Worm (Caenorhabditis elegans) whole organism, young adult: ENCODE data around the gene F56C3.8.

Source experiments
- B0019.2 ChIP-seq: fragments of 200-800 bp; sonication (Bioruptor generic); conservative IDR thresholded peaks from 2 replicates; pipeline ENCODE4 v1.3.6; 2022; ENCODE audit warnings: missing genetic modification reagents, missing genetic modification characterization, missing compliant biosample characterization
- B0336.3 ChIP-seq: fragments of 200-800 bp; sonication (Bioruptor generic); IDR thresholded peaks from 2 replicates; pipeline ENCODE4 v1.3.6; 2022; ENCODE audit warnings: missing genetic modification characterization, missing compliant biosample characterization
- F39B2.1 ChIP-seq: fragments of 200-800 bp; sonication (Bioruptor generic); IDR thresholded peaks from 2 replicates; pipeline ENCODE4 v1.3.6; 2022; ENCODE audit warnings: missing genetic modification reagents, missing genetic modification characterization, missing compliant biosample characterization
- F49E8.2 ChIP-seq: sonication (generic microtip); optimal IDR thresholded peaks from 3 replicates; lab custom pipeline; 2017; ENCODE audit warnings: missing genetic modification characterization, mild to moderate bottlenecking, missing compliant biosample characterization, antibody characterized with exemption, moderate library complexity; ENCODE audit not compliant: insufficient read depth
- K12H6.12 ChIP-seq: fragments of 200-800 bp; sonication (Bioruptor generic); optimal IDR thresholded peaks from 2 replicates; lab custom pipeline; 2018; ENCODE audit warnings: mild to moderate bottlenecking, missing genetic modification characterization, missing compliant biosample characterization
- T07F8.4 ChIP-seq: sonication (generic microtip); optimal IDR thresholded peaks from 2 replicates; lab custom pipeline; 2016; ENCODE audit warnings: mild to moderate bottlenecking, missing genetic modification characterization, moderate library complexity, missing compliant biosample characterization
- Y79H2A.3 ChIP-seq: fragments of 200-800 bp; sonication (Bioruptor generic); conservative IDR thresholded peaks from 2 replicates; pipeline ENCODE4 v1.3.6; 2022; ENCODE audit warnings: missing genetic modification reagents, missing genetic modification characterization, missing compliant biosample characterization
- Y95B8A.8 ChIP-seq: fragments of 200-800 bp; sonication (Bioruptor generic); IDR thresholded peaks from 2 replicates; pipeline ENCODE4 v1.3.6; 2022; ENCODE audit warnings: missing genetic modification reagents, missing genetic modification characterization, missing compliant biosample characterization
- aptf-3 ChIP-seq: fragments of 200-800 bp; sonication (Bioruptor generic); IDR thresholded peaks from 2 replicates; pipeline ENCODE4 v1.3.6; 2022; ENCODE audit warnings: missing genetic modification characterization, missing compliant biosample characterization
- athp-1 ChIP-seq: sonication (generic microtip); optimal IDR thresholded peaks from 2 replicates; lab custom pipeline; 2017; ENCODE audit warnings: mild to moderate bottlenecking, missing genetic modification characterization, missing compliant biosample characterization
- attf-3 ChIP-seq: fragments of 200-800 bp; sonication (Bioruptor generic); conservative IDR thresholded peaks from 2 replicates; pipeline ENCODE4 v1.3.6; 2022; ENCODE audit warnings: missing genetic modification reagents, missing genetic modification characterization, missing compliant biosample characterization
- attf-5 ChIP-seq: fragments of 200-800 bp; sonication (Bioruptor generic); optimal IDR thresholded peaks from 2 replicates; lab custom pipeline; 2018; ENCODE audit warnings: mild to moderate bottlenecking, missing genetic modification characterization, missing compliant biosample characterization
- attf-6 ChIP-seq: fragments of 200-800 bp; sonication (Bioruptor generic); IDR thresholded peaks from 2 replicates; pipeline ENCODE4 v1.3.6; 2022; ENCODE audit warnings: missing genetic modification reagents, missing genetic modification characterization, missing compliant biosample characterization
- bed-2 ChIP-seq: fragments of 200-800 bp; sonication (Bioruptor generic); IDR thresholded peaks from 2 replicates; pipeline ENCODE4 v1.3.6; 2022; ENCODE audit warnings: missing genetic modification reagents, missing genetic modification characterization, missing compliant biosample characterization
- ccch-3 ChIP-seq: fragments of 200-800 bp; sonication (Bioruptor generic); optimal IDR thresholded peaks from 2 replicates; lab custom pipeline; 2018; ENCODE audit warnings: mild to moderate bottlenecking, missing genetic modification characterization, missing compliant biosample characterization
- cebp-1 ChIP-seq, 2 experiments: fragments of 200-800 bp in 1 of 2; sonication (Bioruptor generic) in 1 of 2; sonication (generic microtip) in 1 of 2; IDR thresholded peaks in 1 of 2; optimal IDR thresholded peaks in 1 of 2; 2 replicates each; pipeline versions ENCODE4 v1.3.6 to Lab custom; 2017 to 2022; ENCODE audit warnings: missing compliant biosample characterization in 2 of 2, missing genetic modification characterization in 2 of 2, mild to moderate bottlenecking in 1 of 2, missing genetic modification reagents in 1 of 2, moderate library complexity in 1 of 2
- ceh-58 ChIP-seq: fragments of 200-800 bp; sonication (Bioruptor generic); IDR thresholded peaks from 2 replicates; pipeline ENCODE4 v1.3.6; 2022; ENCODE audit warnings: missing genetic modification characterization, missing compliant biosample characterization
- ceh-79 ChIP-seq: sonication (generic microtip); optimal IDR thresholded peaks from 2 replicates; lab custom pipeline; 2017; ENCODE audit warnings: mild to moderate bottlenecking, missing genetic modification characterization, missing compliant biosample characterization
- ceh-91 ChIP-seq: fragments of 200-800 bp; sonication (Bioruptor generic); IDR thresholded peaks from 2 replicates; pipeline ENCODE4 v1.3.6; 2022; ENCODE audit warnings: missing genetic modification reagents, missing genetic modification characterization, missing compliant biosample characterization
- chd-7 ChIP-seq: sonication (generic microtip); optimal IDR thresholded peaks from 2 replicates; lab custom pipeline; 2016; ENCODE audit warnings: mild to moderate bottlenecking, missing genetic modification characterization, moderate library complexity, missing compliant biosample characterization
- dox-1 ChIP-seq: fragments of 200-800 bp; sonication (Bioruptor generic); IDR thresholded peaks from 2 replicates; pipeline ENCODE4 v1.3.6; 2022; ENCODE audit warnings: missing genetic modification reagents, missing genetic modification characterization, missing compliant biosample characterization
- egl-18 ChIP-seq: fragments of 200-800 bp; sonication (Bioruptor generic); IDR thresholded peaks from 2 replicates; pipeline ENCODE4 v1.3.6; 2022; ENCODE audit warnings: missing genetic modification reagents, missing genetic modification characterization, missing compliant biosample characterization
- egl-44 ChIP-seq: fragments of 200-800 bp; sonication (Bioruptor generic); IDR thresholded peaks from 2 replicates; pipeline ENCODE4 v1.3.6; 2022; ENCODE audit warnings: missing genetic modification reagents, missing genetic modification characterization, missing compliant biosample characterization
- egrh-3 ChIP-seq: fragments of 200-800 bp; sonication (Bioruptor generic); IDR thresholded peaks from 2 replicates; pipeline ENCODE4 v1.3.6; 2022; ENCODE audit warnings: missing genetic modification reagents, missing genetic modification characterization, missing compliant biosample characterization
- ets-4 ChIP-seq: fragments of 200-800 bp; sonication (Bioruptor generic); optimal IDR thresholded peaks from 2 replicates; lab custom pipeline; 2018; ENCODE audit warnings: mild to moderate bottlenecking, missing genetic modification characterization, missing compliant biosample characterization
- fkh-3 ChIP-seq: sonication (generic microtip); optimal IDR thresholded peaks from 2 replicates; lab custom pipeline; 2016; ENCODE audit warnings: mild to moderate bottlenecking, missing genetic modification characterization, missing compliant biosample characterization
- hlh-26 ChIP-seq: fragments of 200-800 bp; sonication (Bioruptor generic); conservative IDR thresholded peaks from 2 replicates; pipeline ENCODE4 v1.3.6; 2022; ENCODE audit warnings: missing genetic modification reagents, missing genetic modification characterization, missing compliant biosample characterization
- hmg-20 ChIP-seq: fragments of 200-800 bp; sonication (Bioruptor generic); IDR thresholded peaks from 2 replicates; pipeline ENCODE4 v1.3.6; 2022; ENCODE audit warnings: missing genetic modification reagents, missing genetic modification characterization, missing compliant biosample characterization
- hsf-1 ChIP-seq: fragments of 200-800 bp; sonication (Bioruptor generic); IDR thresholded peaks from 2 replicates; pipeline ENCODE4 v1.3.6; 2022; ENCODE audit warnings: missing genetic modification reagents, missing genetic modification characterization, missing compliant biosample characterization
- lin-26 ChIP-seq: fragments of 200-800 bp; sonication (Bioruptor generic); IDR thresholded peaks from 2 replicates; pipeline ENCODE4 v1.3.6; 2022; ENCODE audit warnings: missing genetic modification reagents, missing genetic modification characterization, missing compliant biosample characterization
- lin-35 ChIP-seq, 3 experiments: fragments of 150-350 bp in 2 of 3; sonication (generic microtip) in 1 of 3; optimal IDR thresholded peaks; 2 replicates each; lab custom pipeline; 2014 to 2018; ENCODE audit warnings: missing biosample characterization in 3 of 3, missing genetic modification characterization in 3 of 3, missing genetic modification reagents in 3 of 3
- lin-54 ChIP-seq: fragments of 200-800 bp; sonication (Bioruptor generic); optimal IDR thresholded peaks from 2 replicates; lab custom pipeline; 2018; ENCODE audit warnings: mild to moderate bottlenecking, missing genetic modification characterization, missing compliant biosample characterization
- lsl-1 ChIP-seq: fragments of 200-800 bp; sonication (Bioruptor generic); optimal IDR thresholded peaks from 2 replicates; lab custom pipeline; 2018; ENCODE audit warnings: mild to moderate bottlenecking, missing genetic modification characterization, moderate library complexity, missing compliant biosample characterization
- madf-8 ChIP-seq: fragments of 200-800 bp; sonication (Bioruptor generic); conservative IDR thresholded peaks from 2 replicates; pipeline ENCODE4 v1.3.6; 2022; ENCODE audit warnings: missing genetic modification reagents, missing genetic modification characterization, missing compliant biosample characterization
- mcd-1 ChIP-seq: fragments of 200-800 bp; sonication (Bioruptor generic); IDR thresholded peaks from 2 replicates; pipeline ENCODE4 v1.3.6; 2022; ENCODE audit warnings: missing genetic modification reagents, missing genetic modification characterization, missing compliant biosample characterization
- mes-4 ChIP-seq: sonication (generic microtip); optimal IDR thresholded peaks from 2 replicates; lab custom pipeline; 2016; ENCODE audit warnings: missing genotype, missing genetic modification characterization, missing compliant biosample characterization
- mxl-1 ChIP-seq: sonication (generic microtip); optimal IDR thresholded peaks from 2 replicates; lab custom pipeline; 2016; ENCODE audit warnings: missing genetic modification characterization, missing compliant biosample characterization
- nfya-2 ChIP-seq: fragments of 200-800 bp; sonication (Bioruptor generic); IDR thresholded peaks from 2 replicates; pipeline ENCODE4 v1.3.6; 2022; ENCODE audit warnings: missing genetic modification reagents, missing genetic modification characterization, missing compliant biosample characterization
- sdz-38 ChIP-seq: sonication (generic microtip); optimal IDR thresholded peaks from 2 replicates; lab custom pipeline; 2016; ENCODE audit warnings: missing genotype, missing genetic modification characterization, missing compliant biosample characterization
- sea-2 ChIP-seq: fragments of 200-800 bp; sonication (Bioruptor generic); IDR thresholded peaks from 2 replicates; pipeline ENCODE4 v1.3.6; 2022; ENCODE audit warnings: missing genetic modification characterization, missing compliant biosample characterization
- snpc-1.3 ChIP-seq: sonication (generic microtip); optimal IDR thresholded peaks from 2 replicates; lab custom pipeline; 2017; ENCODE audit warnings: missing genetic modification characterization, mild to moderate bottlenecking, missing compliant biosample characterization, antibody characterized with exemption, moderate library complexity, missing genotype, missing genetic modification reagents; ENCODE audit not compliant: insufficient read depth
- snpc-3.4 ChIP-seq: sonication (generic microtip); optimal IDR thresholded peaks from 2 replicates; lab custom pipeline; 2017; ENCODE audit warnings: missing genetic modification characterization, mild to moderate bottlenecking, missing compliant biosample characterization, antibody characterized with exemption, moderate library complexity, missing genotype, missing genetic modification reagents
- somi-1 ChIP-seq: fragments of 200-800 bp; sonication (Bioruptor generic); optimal IDR thresholded peaks from 2 replicates; lab custom pipeline; 2018; ENCODE audit warnings: mild to moderate bottlenecking, missing genetic modification characterization, missing compliant biosample characterization
- tbx-9 ChIP-seq: sonication (generic microtip); optimal IDR thresholded peaks from 2 replicates; lab custom pipeline; 2016; ENCODE audit warnings: borderline replicate concordance, missing genetic modification characterization, inconsistent platforms, missing compliant biosample characterization
- unc-62 ChIP-seq: fragments of 150-350 bp; optimal IDR thresholded peaks from 2 replicates; lab custom pipeline; 2014; ENCODE audit warnings: missing biosample characterization, missing genetic modification reagents, missing genetic modification characterization
- ztf-6 ChIP-seq: fragments of 200-800 bp; sonication (Bioruptor generic); IDR thresholded peaks from 2 replicates; pipeline ENCODE4 v1.3.6; 2022; ENCODE audit warnings: missing genetic modification reagents, missing genetic modification characterization, missing compliant biosample characterization

F56C3.8 gene

DNA sequence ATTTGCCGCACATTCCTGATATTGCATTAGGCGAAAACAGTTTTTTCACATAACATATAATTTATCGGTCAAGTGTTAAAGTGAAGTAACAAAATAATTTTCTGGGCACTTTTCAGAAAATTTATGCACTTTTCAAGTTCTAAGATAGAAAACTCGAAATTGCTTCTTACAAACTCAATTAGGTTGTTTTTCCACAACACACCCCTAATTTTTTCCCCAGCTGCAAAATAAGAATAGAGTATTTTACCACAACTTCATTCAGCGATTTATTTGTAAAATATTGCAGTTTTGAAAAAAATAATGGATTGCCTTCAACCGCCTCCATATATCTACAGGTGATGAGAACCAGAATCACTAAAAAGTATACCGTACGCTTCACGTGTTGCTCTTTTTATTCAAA lies 28.4 kb upstream of the F56C3.8 start, which contains the start of gene srh-19:
TSS of gene srh-19 (plus strand) at position 301 of the 400 bp plus-strand sequence.
- TF ChIP-seq K12H6.12 (tag; lab: Kevin White, UChicago) (no peak), T07F8.4 (tag; lab: Kevin White, UChicago) (no peak), hsf-1 (GFP tag; lab: Robert Waterston, UW) (no peak), tbx-9 (tag; lab: Kevin White, UChicago) (no peak), mcd-1 (GFP tag; lab: Robert Waterston, UW) (no peak), B0336.3 (GFP tag; lab: Robert Waterston, UW) (no peak), F49E8.2 (no peak), madf-8 (GFP tag; lab: Robert Waterston, UW) (no peak), egl-18 (no peak), nfya-2 (GFP tag; lab: Robert Waterston, UW) (no peak), snpc-3.4 (tag; lab: Kevin White, UChicago) (no peak), attf-5 (GFP tag; lab: Kevin White, UChicago) (no peak)

DNA sequence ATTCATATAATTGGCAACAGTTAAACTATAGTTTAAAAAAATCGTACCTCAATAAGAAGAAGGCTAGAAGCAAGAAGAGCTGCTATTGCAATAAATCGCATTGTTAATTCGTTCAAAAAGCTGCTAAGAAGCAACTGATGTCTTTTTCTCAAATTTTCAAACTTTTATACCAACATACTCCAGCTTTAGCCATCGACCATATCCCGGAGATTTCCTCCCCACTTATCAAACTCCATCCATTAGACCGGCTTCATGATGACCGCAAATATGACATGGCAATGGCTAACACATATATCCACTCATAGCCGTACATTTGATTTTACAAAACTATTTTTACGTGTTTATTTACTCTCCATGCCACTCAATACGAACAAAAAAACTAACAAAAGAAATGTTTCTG lies 26.1 kb upstream of the F56C3.8 start, which contains the start of gene abu-2:
TSS of gene abu-2 (minus strand) at position 101 of the 400 bp plus-strand sequence.
- TF ChIP-seq ceh-58 (GFP tag; lab: Robert Waterston, UW), result no peak
- TF ChIP-seq sdz-38, result no peak
- TF ChIP-seq cebp-1 (GFP tag; IDR thresholded peaks at IDR 0.05; lab: Robert Waterston, UW), result no peak
- TF ChIP-seq cebp-1 (tag; optimal IDR thresholded peaks at IDR 0.05; lab: Kevin White, UChicago), result no peak
- TF ChIP-seq athp-1 (tag; lab: Kevin White, UChicago), result no peak
- no peak for TF ChIP-seq unc-62 (GFP tag; lab: Kevin White, UChicago)
- no peak for TF ChIP-seq chd-7 (tag; lab: Kevin White, UChicago)
- TF ChIP-seq ceh-91 (GFP tag; lab: Robert Waterston, UW), result no peak
- no peak for TF ChIP-seq mxl-1
- no peak for TF ChIP-seq lsl-1 (GFP tag; lab: Kevin White, UChicago)
- TF ChIP-seq hlh-26 (GFP tag; lab: Robert Waterston, UW), result no peak
- TF ChIP-seq B0019.2 (GFP tag; lab: Robert Waterston, UW), result no peak
- no peak for TF ChIP-seq snpc-1.3 (tag; lab: Kevin White, UChicago)
- no peak for TF ChIP-seq mes-4 (tag; lab: Kevin White, UChicago)
- TF ChIP-seq lin-54 (GFP tag; lab: Kevin White, UChicago), result no peak
- no peak for TF ChIP-seq Y79H2A.3 (GFP tag; lab: Robert Waterston, UW)
- no peak for TF ChIP-seq aptf-3 (GFP tag; lab: Robert Waterston, UW)
- no peak for TF ChIP-seq F39B2.1
- TF ChIP-seq Y95B8A.8 (GFP tag; lab: Robert Waterston, UW), result no peak
- no peak for TF ChIP-seq ceh-79 (tag; lab: Kevin White, UChicago)
- TF ChIP-seq, all 124 proteins: peak for 0

DNA sequence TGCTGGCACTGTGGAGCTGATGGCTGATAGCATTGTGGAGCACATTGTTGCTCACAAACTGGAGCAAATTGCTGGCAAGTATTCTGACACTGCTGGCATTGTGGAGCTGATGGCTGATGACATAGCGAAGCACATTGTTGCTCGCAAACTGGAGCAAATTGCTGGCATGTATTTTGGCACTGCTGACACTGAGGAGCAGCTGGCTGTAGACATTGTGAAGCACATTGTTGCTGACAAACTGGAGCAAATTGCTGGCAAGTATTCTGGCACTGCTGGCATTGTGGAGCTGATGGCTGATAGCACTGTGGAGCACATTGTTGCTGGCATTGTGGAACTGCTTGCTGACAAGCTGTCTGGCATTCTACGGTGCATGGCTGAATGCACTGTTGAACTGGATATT lies 24.8 kb upstream of the F56C3.8 start:
- TF ChIP-seq madf-8 (GFP tag; lab: Robert Waterston, UW) (no peak), lin-35 (GFP tag; optimal IDR thresholded peaks at IDR 0.05; lab: Kevin White, UChicago) (no peak), egrh-3 (no peak), bed-2 (no peak), sea-2 (no peak), hmg-20 (GFP tag; lab: Robert Waterston, UW) (no peak), dox-1 (GFP tag; lab: Robert Waterston, UW) (no peak), ets-4 (no peak), somi-1 (GFP tag; lab: Kevin White, UChicago) (no peak), fkh-3 (tag; lab: Kevin White, UChicago) (no peak), K12H6.12 (tag; lab: Kevin White, UChicago) (no peak), attf-3 (GFP tag; lab: Robert Waterston, UW) (no peak), lin-26 (GFP tag; lab: Robert Waterston, UW) (no peak), attf-6 (GFP tag; lab: Robert Waterston, UW) (no peak), ztf-6 (GFP tag; lab: Robert Waterston, UW) (no peak), egl-44 (GFP tag; lab: Robert Waterston, UW) (no peak), ccch-3 (GFP tag; lab: Kevin White, UChicago) (no peak), sdz-38 (no peak), T07F8.4 (tag; lab: Kevin White, UChicago) (no peak)
